Worm (Caenorhabditis elegans) whole organism, mixed stage, embryonic: Measurements from ENCODE around the gene set-31.

Experiments used
- elt-1 ChIP-seq: sonication (generic microtip); optimal IDR thresholded peaks from 2 replicates; lab custom pipeline; 2017; ENCODE audit warnings: missing genetic modification characterization, mild to moderate bottlenecking, missing compliant biosample characterization, antibody characterized with exemption, moderate library complexity, borderline replicate concordance; ENCODE audit not compliant: insufficient read depth
- elt-3 ChIP-seq: fragments of 150-350 bp; optimal IDR thresholded peaks from 2 replicates; lab custom pipeline; 2014; ENCODE audit warnings: missing biosample characterization, missing genetic modification characterization
- flh-1 ChIP-seq: fragments of 200-800 bp; sonication (Bioruptor generic); optimal IDR thresholded peaks from 2 replicates; lab custom pipeline; 2018; ENCODE audit warnings: mild to moderate bottlenecking, missing genetic modification characterization, moderate library complexity, missing compliant biosample characterization
- tbx-8 ChIP-seq: fragments of 200-800 bp; sonication (Bioruptor generic); optimal IDR thresholded peaks from 2 replicates; lab custom pipeline; 2018; ENCODE audit warnings: mild to moderate bottlenecking, missing genetic modification characterization, moderate library complexity, missing compliant biosample characterization
- ztf-11 ChIP-seq: fragments of 150-350 bp; optimal IDR thresholded peaks from 2 replicates; lab custom pipeline; 2014; ENCODE audit warnings: missing biosample characterization, missing genetic modification characterization

DNA sequence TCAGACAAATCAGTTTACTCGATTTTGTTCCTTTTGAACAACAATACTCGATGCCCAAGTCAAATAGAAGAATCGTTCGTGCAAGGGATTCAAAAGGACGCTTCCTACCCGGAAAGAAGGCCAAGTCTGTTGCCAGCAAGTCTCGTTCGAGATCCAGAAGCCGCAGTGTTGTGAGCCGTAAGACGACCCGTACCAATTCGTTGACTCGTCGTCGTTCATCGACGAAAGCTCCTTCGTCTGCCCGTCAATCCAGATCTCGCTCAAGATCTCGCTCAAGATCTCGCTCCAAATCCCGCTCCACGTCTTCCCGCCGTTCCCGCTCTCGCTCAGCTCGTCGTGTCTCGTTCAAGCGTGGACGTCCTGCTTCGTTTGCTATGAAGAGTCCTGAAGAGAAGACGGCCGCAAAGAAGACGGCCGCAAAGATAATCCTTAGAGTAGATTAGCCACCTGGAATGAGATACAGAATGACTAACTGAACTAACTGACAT is 43.0 kb downstream of the set-31 start, which contains the start of gene F08H9.2:
- no peak for TF ChIP-seq tbx-8 (GFP tag; lab: Kevin White, UChicago)
- no peak for TF ChIP-seq elt-1
- no peak for TF ChIP-seq flh-1
- TF ChIP-seq elt-3 (tag; lab: Kevin White, UChicago) = no peak
- no peak for TF ChIP-seq ztf-11 (tag; lab: Kevin White, UChicago)
